Worm (Caenorhabditis elegans): ENCODE measurements around the gene Y62F5A.10.

DNA sequence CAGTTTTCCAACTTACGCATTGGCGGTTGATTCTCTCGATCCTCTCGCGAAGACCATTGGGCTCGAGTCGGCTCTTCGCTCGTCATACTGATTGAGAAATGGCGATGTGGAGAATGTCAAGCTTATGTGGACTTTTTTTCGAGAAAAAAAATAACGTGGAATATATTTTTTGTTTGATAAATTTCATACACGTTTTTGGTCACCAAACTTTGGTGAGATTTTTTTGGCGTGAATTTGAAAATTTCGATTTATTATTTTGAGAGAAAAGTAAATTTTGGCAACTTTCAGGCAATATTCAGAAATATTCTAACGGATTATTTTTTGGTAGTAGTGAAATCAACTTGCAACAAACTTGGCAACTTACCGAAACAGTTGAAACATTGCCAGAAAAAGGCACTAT is 42.3 kb upstream of the Y62F5A.10 start, which contains the start of gene W02B12.12:
- TF ChIP-seq snpc-1.2 (GFP tag; IDR thresholded peaks at IDR 0.05) (no peak), tag-97 (GFP tag; IDR thresholded peaks at IDR 0.05) (no peak), unc-39 (tag; optimal IDR thresholded peaks at IDR 0.05) (no peak), nhr-76 (tag; optimal IDR thresholded peaks at IDR 0.05) (no peak), fkh-10 (GFP tag; optimal IDR thresholded peaks at IDR 0.05) (no peak), lsy-2 (tag; optimal IDR thresholded peaks at IDR 0.05) (no peak)
